Worm (Caenorhabditis elegans) whole organism, young adult: ENCODE results near the gene cyn-16.

Experiments used
- C17E4.6 ChIP-seq: fragments of 200-800 bp; sonication (Bioruptor generic); IDR thresholded peaks from 2 replicates; pipeline ENCODE4 v1.3.6; 2022; ENCODE audit warnings: missing genetic modification reagents, missing genetic modification characterization, missing compliant biosample characterization
- D2030.7 ChIP-seq: fragments of 200-800 bp; sonication (Bioruptor generic); IDR thresholded peaks from 2 replicates; pipeline ENCODE4 v1.3.6; 2022; ENCODE audit warnings: missing genetic modification reagents, missing genetic modification characterization, missing compliant biosample characterization
- F57C9.4 ChIP-seq: sonication (generic microtip); optimal IDR thresholded peaks from 2 replicates; lab custom pipeline; 2017; ENCODE audit warnings: mild to moderate bottlenecking, missing genetic modification characterization, missing compliant biosample characterization
- ceh-40 ChIP-seq: fragments of 200-800 bp; sonication (Bioruptor generic); IDR thresholded peaks from 2 replicates; pipeline ENCODE4 v1.3.6; 2022; ENCODE audit warnings: missing genetic modification characterization, missing compliant biosample characterization
- ceh-79 ChIP-seq: sonication (generic microtip); optimal IDR thresholded peaks from 2 replicates; lab custom pipeline; 2017; ENCODE audit warnings: mild to moderate bottlenecking, missing genetic modification characterization, missing compliant biosample characterization
- hmg-20 ChIP-seq: fragments of 200-800 bp; sonication (Bioruptor generic); IDR thresholded peaks from 2 replicates; pipeline ENCODE4 v1.3.6; 2022; ENCODE audit warnings: missing genetic modification reagents, missing genetic modification characterization, missing compliant biosample characterization
- madf-6 ChIP-seq: fragments of 200-800 bp; sonication (Bioruptor generic); IDR thresholded peaks from 2 replicates; pipeline ENCODE4 v1.3.6; 2022; ENCODE audit warnings: missing genetic modification reagents, missing genetic modification characterization, missing compliant biosample characterization
- pha-4 ChIP-seq: fragments of 150-350 bp; sonication (generic microtip); optimal IDR thresholded peaks from 2 replicates; lab custom pipeline; 2014; ENCODE audit warnings: missing biosample characterization, missing genetic modification reagents, missing genetic modification characterization
- rpc-1 ChIP-seq, 2 experiments: fragments of 150-350 bp in 1 of 2; sonication (generic microtip) in 1 of 2; optimal IDR thresholded peaks; 2 replicates each; lab custom pipeline; 2014 to 2018; ENCODE audit warnings: missing biosample characterization in 1 of 2, missing genetic modification characterization in 1 of 2, missing genetic modification reagents in 1 of 2, missing genotype in 1 of 2
- sea-2 ChIP-seq: fragments of 200-800 bp; sonication (Bioruptor generic); IDR thresholded peaks from 2 replicates; pipeline ENCODE4 v1.3.6; 2022; ENCODE audit warnings: missing genetic modification characterization, missing compliant biosample characterization
- snpc-4 ChIP-seq, 5 experiments: fragments of 150-350 bp in 1 of 5; sonication (generic microtip) in 4 of 5; optimal IDR thresholded peaks; 2 replicates each; lab custom pipeline; 2014 to 2018; ENCODE audit warnings: missing genetic modification characterization in 5 of 5, missing biosample characterization in 3 of 5, antibody characterized with exemption in 2 of 5, mild to moderate bottlenecking in 2 of 5, missing compliant biosample characterization in 2 of 5, missing genotype in 2 of 5, moderate library complexity in 2 of 5, missing genetic modification reagents in 1 of 5
- tbp1 ChIP-seq: fragments of 200-800 bp; sonication (Bioruptor generic); optimal IDR thresholded peaks from 2 replicates; lab custom pipeline; 2018; ENCODE audit warnings: mild to moderate bottlenecking, missing genetic modification characterization, missing compliant biosample characterization
- ztf-22 ChIP-seq: fragments of 200-800 bp; sonication (Bioruptor generic); optimal IDR thresholded peaks from 2 replicates; lab custom pipeline; 2018; ENCODE audit warnings: mild to moderate bottlenecking, missing genetic modification characterization, moderate library complexity, missing compliant biosample characterization

ce11 chrII:11979449-11980095 lies 57.0 kb downstream of the cyn-16 start, which contains the start of the genes ash-2 and Y17G7B.20:
- TF ChIP-seq ztf-22 (GFP tag; lab: Kevin White, UChicago) (no peak), D2030.7 (GFP tag; lab: Robert Waterston, UW) (no peak), snpc-4 (GFP tag; optimal IDR thresholded peaks at IDR 0.05; lab: Kevin White, UChicago) (no peak), snpc-4 (tag; optimal IDR thresholded peaks at IDR 0.05; lab: Kevin White, UChicago) (no peak), hmg-20 (GFP tag; lab: Robert Waterston, UW) (no peak), ceh-79 (tag; lab: Kevin White, UChicago) (no peak), F57C9.4 (no peak), ceh-40 (GFP tag; lab: Robert Waterston, UW) (no peak), pha-4 (tag; lab: Kevin White, UChicago) (no peak), madf-6 (GFP tag; lab: Robert Waterston, UW) (no peak), sea-2 (GFP tag; lab: Robert Waterston, UW) (no peak), rpc-1 (optimal IDR thresholded peaks at IDR 0.05; lab: Kevin White, UChicago) (no peak), rpc-1 (tag; optimal IDR thresholded peaks at IDR 0.05; lab: Kevin White, UChicago) (no peak), tbp1 (no peak), C17E4.6 (GFP tag; lab: Robert Waterston, UW) (no peak)
